Worm (Caenorhabditis elegans) whole organism, L2 larva: Measurements from ENCODE around the gene glod-4.

Experiments
- C34F6.9 ChIP-seq: fragments of 150-350 bp; optimal IDR thresholded peaks from 2 replicates; lab custom pipeline; 2014; ENCODE audit warnings: missing biosample characterization, missing genetic modification characterization
- F13H6.1 ChIP-seq: sonication (generic microtip); optimal IDR thresholded peaks from 2 replicates; lab custom pipeline; 2016; ENCODE audit warnings: missing genetic modification characterization, missing compliant biosample characterization
- R02D3.7 ChIP-seq: fragments of 150-350 bp; optimal IDR thresholded peaks from 2 replicates; lab custom pipeline; 2014; ENCODE audit warnings: missing biosample characterization, missing genetic modification characterization
- Y55F3AM.14 ChIP-seq: fragments of 200-800 bp; sonication (Bioruptor generic); optimal IDR thresholded peaks from 2 replicates; lab custom pipeline; 2018; ENCODE audit warnings: mild to moderate bottlenecking, missing genetic modification characterization, missing compliant biosample characterization
- alr-1 ChIP-seq: fragments of 150-350 bp; optimal IDR thresholded peaks from 2 replicates; lab custom pipeline; 2014; ENCODE audit warnings: missing biosample characterization, missing genetic modification characterization
- aly-2 ChIP-seq: fragments of 150-350 bp; optimal IDR thresholded peaks from 2 replicates; lab custom pipeline; 2014; ENCODE audit warnings: missing biosample characterization, missing genetic modification characterization
- ama-1 ChIP-seq: fragments of 150-350 bp; optimal IDR thresholded peaks from 2 replicates; lab custom pipeline; 2018; ENCODE audit warnings: inconsistent platforms
- blmp-1 ChIP-seq: sonication (generic microtip); optimal IDR thresholded peaks from 2 replicates; lab custom pipeline; 2017; ENCODE audit warnings: missing genetic modification characterization, mild to moderate bottlenecking, missing compliant biosample characterization, antibody characterized with exemption, moderate library complexity; ENCODE audit not compliant: insufficient read depth
- ceh-16 ChIP-seq: fragments of 150-350 bp; optimal IDR thresholded peaks from 2 replicates; lab custom pipeline; 2014; ENCODE audit warnings: missing biosample characterization, missing genetic modification characterization
- ceh-82 ChIP-seq: fragments of 150-350 bp; optimal IDR thresholded peaks from 2 replicates; lab custom pipeline; 2014; ENCODE audit warnings: missing biosample characterization, missing genetic modification characterization
- crh-2 ChIP-seq: sonication (generic microtip); optimal IDR thresholded peaks from 2 replicates; lab custom pipeline; 2017; ENCODE audit warnings: missing biosample characterization, missing genetic modification characterization
- dmd-4 ChIP-seq: sonication (generic microtip); optimal IDR thresholded peaks from 2 replicates; lab custom pipeline; 2017; ENCODE audit warnings: missing biosample characterization, missing genetic modification characterization
- egl-27 ChIP-seq: sonication (generic microtip); optimal IDR thresholded peaks from 3 replicates; lab custom pipeline; 2017; ENCODE audit warnings: missing biosample characterization, missing genetic modification reagents, missing genetic modification characterization
- elt-1 ChIP-seq: fragments of 150-350 bp; optimal IDR thresholded peaks from 2 replicates; lab custom pipeline; 2014; ENCODE audit warnings: missing biosample characterization, missing genetic modification characterization
- elt-3 ChIP-seq: sonication (generic microtip); optimal IDR thresholded peaks from 2 replicates; lab custom pipeline; 2017; ENCODE audit warnings: missing biosample characterization, missing genetic modification characterization
- fos-1 ChIP-seq: fragments of 150-350 bp; optimal IDR thresholded peaks from 2 replicates; lab custom pipeline; 2014; ENCODE audit warnings: missing biosample characterization, missing genetic modification characterization
- gmeb-1 ChIP-seq: fragments of 150-350 bp; optimal IDR thresholded peaks from 2 replicates; lab custom pipeline; 2014; ENCODE audit warnings: missing biosample characterization, missing genetic modification characterization
- lin-11 ChIP-seq: fragments of 150-350 bp; sonication (generic microtip); optimal IDR thresholded peaks from 2 replicates; lab custom pipeline; 2014; ENCODE audit warnings: missing biosample characterization, missing genetic modification characterization, inconsistent platforms, mixed read lengths
- lin-13 ChIP-seq: fragments of 150-350 bp; optimal IDR thresholded peaks from 2 replicates; lab custom pipeline; 2014; ENCODE audit warnings: missing biosample characterization, missing genetic modification reagents, missing genetic modification characterization
- lin-39 ChIP-seq: fragments of 150-350 bp; optimal IDR thresholded peaks from 2 replicates; lab custom pipeline; 2014; ENCODE audit warnings: missing biosample characterization, missing genetic modification reagents, missing genetic modification characterization
- lsy-2 ChIP-seq, 2 experiments: fragments of 150-350 bp in 1 of 2; sonication (generic microtip) in 1 of 2; optimal IDR thresholded peaks; 2 replicates each; lab custom pipeline; 2014 to 2017; ENCODE audit warnings: missing biosample characterization in 2 of 2, missing genetic modification characterization in 2 of 2
- mab-5 ChIP-seq: fragments of 150-350 bp; optimal IDR thresholded peaks from 2 replicates; lab custom pipeline; 2014; ENCODE audit warnings: missing biosample characterization, missing genetic modification characterization
- mbf-1 ChIP-seq: sonication (generic microtip); optimal IDR thresholded peaks from 2 replicates; lab custom pipeline; 2017; ENCODE audit warnings: missing biosample characterization, missing genetic modification characterization
- mdl-1 ChIP-seq, 2 experiments: fragments of 150-350 bp in 1 of 2; sonication (generic microtip) in 1 of 2; optimal IDR thresholded peaks; 2 replicates each; lab custom pipeline; 2017; ENCODE audit warnings: missing biosample characterization in 2 of 2, missing genetic modification characterization in 2 of 2
- nhr-10 ChIP-seq: sonication (generic microtip); optimal IDR thresholded peaks from 2 replicates; lab custom pipeline; 2017; ENCODE audit warnings: missing biosample characterization, missing genetic modification characterization
- nhr-11 ChIP-seq: fragments of 150-350 bp; optimal IDR thresholded peaks from 2 replicates; lab custom pipeline; 2014; ENCODE audit warnings: missing biosample characterization, missing genetic modification characterization
- nhr-12 ChIP-seq: fragments of 150-350 bp; optimal IDR thresholded peaks from 2 replicates; lab custom pipeline; 2014; ENCODE audit warnings: missing biosample characterization, missing genetic modification characterization
- nhr-129 ChIP-seq: fragments of 150-350 bp; optimal IDR thresholded peaks from 2 replicates; lab custom pipeline; 2014; ENCODE audit warnings: missing biosample characterization, missing genetic modification characterization
- nhr-21 ChIP-seq: fragments of 150-350 bp; optimal IDR thresholded peaks from 2 replicates; lab custom pipeline; 2014; ENCODE audit warnings: missing biosample characterization, missing genetic modification characterization
- nhr-23 ChIP-seq: fragments of 150-350 bp; optimal IDR thresholded peaks from 2 replicates; lab custom pipeline; 2014; ENCODE audit warnings: missing biosample characterization, missing genetic modification reagents, missing genetic modification characterization
- nhr-237 ChIP-seq: fragments of 150-350 bp; optimal IDR thresholded peaks from 2 replicates; lab custom pipeline; 2014; ENCODE audit warnings: missing biosample characterization, missing genetic modification characterization
- nhr-25 ChIP-seq: fragments of 150-350 bp; sonication (generic microtip); optimal IDR thresholded peaks from 3 replicates; lab custom pipeline; 2014; ENCODE audit warnings: missing biosample characterization, missing genetic modification characterization
- nhr-6 ChIP-seq: fragments of 150-350 bp; optimal IDR thresholded peaks from 2 replicates; lab custom pipeline; 2014; ENCODE audit warnings: missing biosample characterization, missing genetic modification characterization
- nhr-77 ChIP-seq: fragments of 150-350 bp; optimal IDR thresholded peaks from 2 replicates; lab custom pipeline; 2014; ENCODE audit warnings: missing biosample characterization, missing genetic modification characterization
- peb-1 ChIP-seq: fragments of 150-350 bp; optimal IDR thresholded peaks from 2 replicates; lab custom pipeline; 2014; ENCODE audit warnings: missing biosample characterization, missing genetic modification characterization
- sem-4 ChIP-seq: fragments of 150-350 bp; optimal IDR thresholded peaks from 2 replicates; lab custom pipeline; 2014; ENCODE audit warnings: missing biosample characterization, missing genetic modification reagents, missing genetic modification characterization
- skn-1 ChIP-seq: sonication (generic microtip); optimal IDR thresholded peaks from 2 replicates; lab custom pipeline; 2017; ENCODE audit warnings: missing biosample characterization, missing genetic modification characterization
- sma-3 ChIP-seq: sonication (generic microtip); optimal IDR thresholded peaks from 2 replicates; lab custom pipeline; 2016; ENCODE audit warnings: missing genetic modification reagents, missing genetic modification characterization, missing compliant biosample characterization
- sma-9 ChIP-seq, 2 experiments: fragments of 150-350 bp in 1 of 2; sonication (generic microtip) in 1 of 2; optimal IDR thresholded peaks; 2 replicates each; lab custom pipeline; 2014 to 2016; ENCODE audit warnings: missing genetic modification characterization in 2 of 2, mild to moderate bottlenecking in 1 of 2, missing biosample characterization in 1 of 2, missing compliant biosample characterization in 1 of 2, missing genetic modification reagents in 1 of 2, moderate library complexity in 1 of 2
- snpc-4 ChIP-seq: fragments of 150-350 bp; optimal IDR thresholded peaks from 2 replicates; lab custom pipeline; 2014; ENCODE audit warnings: missing biosample characterization, missing genetic modification characterization
- unc-39 ChIP-seq: fragments of 150-350 bp; optimal IDR thresholded peaks from 2 replicates; lab custom pipeline; 2014; ENCODE audit warnings: missing biosample characterization, missing genetic modification characterization
- unc-55 ChIP-seq: fragments of 150-350 bp; sonication (generic microtip); optimal IDR thresholded peaks from 3 replicates; lab custom pipeline; 2014; ENCODE audit warnings: missing biosample characterization, missing genetic modification reagents, missing genetic modification characterization
- unc-62 ChIP-seq: fragments of 150-350 bp; optimal IDR thresholded peaks from 2 replicates; lab custom pipeline; 2014; ENCODE audit warnings: missing biosample characterization, missing genetic modification reagents, missing genetic modification characterization
- zag-1 ChIP-seq: fragments of 150-350 bp; optimal IDR thresholded peaks from 2 replicates; lab custom pipeline; 2014; ENCODE audit warnings: missing biosample characterization, missing genetic modification characterization
- ztf-1 ChIP-seq: fragments of 200-800 bp; sonication (Bioruptor generic); conservative IDR thresholded peaks from 2 replicates; pipeline ENCODE4 v1.3.6; 2022; ENCODE audit warnings: missing genetic modification characterization, missing compliant biosample characterization
- ztf-11 ChIP-seq: sonication (generic microtip); optimal IDR thresholded peaks from 2 replicates; lab custom pipeline; 2017; ENCODE audit warnings: missing biosample characterization, missing genetic modification characterization
- ztf-4 ChIP-seq: fragments of 150-350 bp; optimal IDR thresholded peaks from 2 replicates; lab custom pipeline; 2014; ENCODE audit warnings: missing biosample characterization, missing genetic modification characterization

The glod-4 gene

ce11 chrIII:4196301-4196987, 43.0 kb downstream of the glod-4 start (continued):
- TF ChIP-seq ztf-4 (tag; lab: Kevin White, UChicago) (no peak), ztf-11 (no peak), nhr-6 (no peak), ama-1 (lab: Kevin White, UChicago) (peak; percentile 46), gmeb-1 (no peak), dmd-4 (tag; lab: Kevin White, UChicago) (no peak), elt-1 (no peak), lin-39 (tag; lab: Kevin White, UChicago) (no peak), zag-1 (tag; lab: Kevin White, UChicago) (no peak), Y55F3AM.14 (GFP tag; lab: Kevin White, UChicago) (no peak), aly-2 (tag; lab: Kevin White, UChicago) (no peak)

- no peak for TF ChIP-seq alr-1 (tag; lab: Kevin White, UChicago)
- no peak for TF ChIP-seq nhr-237
- no peak for TF ChIP-seq aly-2 (tag; lab: Kevin White, UChicago)
- TF ChIP-seq gmeb-1, result no peak
- no peak for TF ChIP-seq nhr-25
- no peak for TF ChIP-seq nhr-12 (tag; lab: Kevin White, UChicago)
- TF ChIP-seq ceh-16 (tag; lab: Kevin White, UChicago), result no peak
- no peak for TF ChIP-seq unc-62 (GFP tag; lab: Kevin White, UChicago)
- TF ChIP-seq crh-2, result no peak
- TF ChIP-seq nhr-6, result no peak
- TF ChIP-seq ztf-11, result no peak
Observed at ce11 chrIII:4196988-4197384, 43.6 kb downstream of the glod-4 start, which contains the start of gene asd-1. Gene asd-1 (plus strand): TSS chrIII:4197285.

DNA sequence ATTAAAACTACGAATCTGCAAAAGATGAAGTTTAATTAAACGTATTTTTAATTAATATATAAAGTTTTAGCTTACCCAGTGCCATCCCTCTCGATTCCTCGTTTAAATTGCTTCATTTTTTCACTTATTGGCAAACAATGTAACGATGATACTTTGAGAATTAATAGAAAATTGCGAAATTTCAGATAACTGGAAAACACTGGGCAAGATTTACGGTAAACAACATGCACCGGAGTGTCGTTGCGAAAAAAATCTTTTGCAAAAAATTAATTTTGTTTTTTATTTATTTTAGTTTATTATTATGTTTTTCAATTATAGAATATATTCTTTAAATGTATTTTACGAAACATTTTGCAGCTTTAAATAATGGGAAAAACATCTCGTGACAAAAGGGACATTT, 50.7 kb downstream of the glod-4 start, which contains the start of the genes pelo-1 and R74.7:
pelo-1 (minus strand) TSS at position 151 of the 400 bp plus-strand sequence.
R74.7 (plus strand) TSS at position 358 of the 400 bp plus-strand sequence.
- no peak for TF ChIP-seq nhr-237
- no peak for TF ChIP-seq lin-13 (GFP tag; lab: Kevin White, UChicago)
- no peak for TF ChIP-seq nhr-129 (tag; lab: Kevin White, UChicago)
- TF ChIP-seq zag-1 (tag; lab: Kevin White, UChicago), result no peak
- TF ChIP-seq R02D3.7 (tag; lab: Kevin White, UChicago), result peak; percentile 55
- TF ChIP-seq nhr-12 (tag; lab: Kevin White, UChicago), result no peak
- TF ChIP-seq mdl-1 (tag; optimal IDR thresholded peaks at IDR 0.05; lab: Kevin White, UChicago), result no peak
- no peak for TF ChIP-seq nhr-21 (tag; lab: Kevin White, UChicago)
- peak in 1 of 2 experiments; percentile 61 for TF ChIP-seq lsy-2 (tag; optimal IDR thresholded peaks at IDR 0.05; lab: Kevin White, UChicago)
- no peak for TF ChIP-seq blmp-1 (tag; lab: Kevin White, UChicago)
- TF ChIP-seq ztf-1 (GFP tag; lab: Robert Waterston, UW), result no peak
- TF ChIP-seq aly-2 (tag; lab: Kevin White, UChicago), result no peak
- no peak for TF ChIP-seq sem-4
- TF ChIP-seq lin-39 (tag; lab: Kevin White, UChicago), result no peak
- peak; percentile 9 for TF ChIP-seq crh-2
- no peak for TF ChIP-seq nhr-77 (tag; lab: Kevin White, UChicago)
- TF ChIP-seq ceh-16 (tag; lab: Kevin White, UChicago), result no peak
- TF ChIP-seq C34F6.9 (tag; lab: Kevin White, UChicago), result peak; percentile 61
- TF ChIP-seq unc-39, result no peak
- no peak for TF ChIP-seq nhr-10 (tag; lab: Kevin White, UChicago)
- TF ChIP-seq lin-11, result no peak
- TF ChIP-seq sma-9 (GFP tag; optimal IDR thresholded peaks at IDR 0.05; lab: Kevin White, UChicago), result no peak
- no peak for TF ChIP-seq sma-9 (tag; optimal IDR thresholded peaks at IDR 0.05; lab: Kevin White, UChicago)
- TF ChIP-seq nhr-25, result peak; percentile 5
- TF ChIP-seq ztf-11, result no peak
- no peak for TF ChIP-seq Y55F3AM.14 (GFP tag; lab: Kevin White, UChicago)
- TF ChIP-seq nhr-23 (tag; lab: Kevin White, UChicago), result no peak
- TF ChIP-seq unc-55 (GFP tag; lab: Kevin White, UChicago), result peak; percentile 86
- no peak for TF ChIP-seq snpc-4 (tag; lab: Kevin White, UChicago)
- peak; percentile 12 for TF ChIP-seq fos-1
- TF ChIP-seq F13H6.1 (tag; lab: Kevin White, UChicago), result no peak
- TF ChIP-seq elt-3 (tag; lab: Kevin White, UChicago), result no peak
- TF ChIP-seq elt-1, result no peak
- TF ChIP-seq mbf-1 (tag; lab: Kevin White, UChicago), result no peak
- no peak for TF ChIP-seq skn-1 (tag; lab: Kevin White, UChicago)
- TF ChIP-seq alr-1 (tag; lab: Kevin White, UChicago), result no peak
- no peak for TF ChIP-seq nhr-11
- TF ChIP-seq nhr-6, result no peak
- no peak for TF ChIP-seq peb-1
- no peak for TF ChIP-seq egl-27 (tag; lab: Kevin White, UChicago)
- TF ChIP-seq gmeb-1, result peak; percentile 6
- TF ChIP-seq ztf-4 (tag; lab: Kevin White, UChicago), result no peak
- no peak for TF ChIP-seq ceh-82 (tag; lab: Kevin White, UChicago)
- no peak for TF ChIP-seq ama-1 (lab: Kevin White, UChicago)
- no peak for TF ChIP-seq mab-5 (tag; lab: Kevin White, UChicago)
- TF ChIP-seq sma-3, result no peak
- TF ChIP-seq dmd-4 (tag; lab: Kevin White, UChicago), result no peak
